Fruit fly (Drosophila melanogaster): Measurements from ENCODE around the gene SLIRP1.

SLIRP1 gene

dm6 chrX:21339476-21339931 lies 20.4 kb upstream of the SLIRP1 start, which contains the start of the genes tty and fliI (continued):
- TF ChIP-seq lola (GFP tag; optimal IDR thresholded peaks at IDR 0.05) (peak in 1 of 3 experiments; percentile 41), CG12155 (GFP tag; optimal IDR thresholded peaks at IDR 0.05) (peak; percentile 78), CG34376 (GFP tag; optimal IDR thresholded peaks at IDR 0.05) (peak; percentile 58), HLHmδ (GFP tag; optimal IDR thresholded peaks at IDR 0.05) (no peak), CG30403 (GFP tag; optimal IDR thresholded peaks at IDR 0.05) (peak; percentile 81), CG4617 (GFP tag; optimal IDR thresholded peaks at IDR 0.05; ENCODE audit: borderline replicate concordance) (peak; percentile 63), chinmo (GFP tag; IDR thresholded peaks at IDR 0.05; ENCODE audit: partially characterized antibody) (0 out of 4 replicates have a peak, but pooled peaks have one; percentile 5), CG4328 (GFP tag; optimal IDR thresholded peaks at IDR 0.05) (no peak), CG12219 (GFP tag; optimal IDR thresholded peaks at IDR 0.05) (peak; percentile 60), CG2202 (tag; optimal IDR thresholded peaks at IDR 0.05) (peak; percentile 27), CG13287 (GFP tag; IDR thresholded peaks at IDR 0.05; ENCODE audit: partially characterized antibody) (peak; percentile 14; the same call in 1 of the 2 replicates), ssp (GFP tag; IDR thresholded peaks at IDR 0.05) (peak; percentile 74), so (GFP tag; IDR thresholded peaks at IDR 0.05) (peak; percentile 74; the same call in 2 of the 3 replicates), CG6254 (GFP tag; optimal IDR thresholded peaks at IDR 0.05) (peak; percentile 36), CG10565 (GFP tag; optimal IDR thresholded peaks at IDR 0.05) (peak; percentile 8), eyg (GFP tag; optimal IDR thresholded peaks at IDR 0.05) (peak; percentile 66), CG10147 (GFP tag; optimal IDR thresholded peaks at IDR 0.05) (peak; percentile 61), CG3847 (GFP tag; IDR thresholded peaks at IDR 0.05) (peak; percentile 92), emc (GFP tag; optimal IDR thresholded peaks at IDR 0.05) (peak; percentile 71), Hand (GFP tag; optimal IDR thresholded peaks at IDR 0.05) (peak; percentile 30), slp2 (GFP tag; optimal IDR thresholded peaks at IDR 0.05) (peak; percentile 80), gfzf (GFP tag; optimal IDR thresholded peaks at IDR 0.05) (peak; percentile 88), ranshi (GFP tag; IDR thresholded peaks at IDR 0.05) (peak; percentile 91), CG3065 (GFP tag; optimal IDR thresholded peaks at IDR 0.05) (peak; percentile 63), CG17829 (tag; optimal IDR thresholded peaks at IDR 0.05) (peak; percentile 66), zfh1 (GFP tag; IDR thresholded peaks at IDR 0.05) (peak; percentile 93), sr (GFP tag; IDR thresholded peaks at IDR 0.05) (peak; percentile 52; the same call in 1 of the 3 replicates), z (GFP tag; IDR thresholded peaks at IDR 0.05) (0 out of 3 replicates have a peak, but pooled peaks have one; percentile 28), ems (GFP tag; optimal IDR thresholded peaks at IDR 0.05) (peak; percentile 80), CG1647 (GFP tag; optimal IDR thresholded peaks at IDR 0.05) (peak; percentile 72), CG1233 (GFP tag; optimal IDR thresholded peaks at IDR 0.05) (peak; percentile 69), CG12769 (tag; optimal IDR thresholded peaks at IDR 0.05) (peak; percentile 86), psq (GFP tag; optimal IDR thresholded peaks at IDR 0.05) (no peak), Sox102F (GFP tag; optimal IDR thresholded peaks at IDR 0.05) (peak; percentile 80), CG6854 (GFP tag; optimal IDR thresholded peaks at IDR 0.05) (peak; percentile 26), bcd (GFP tag; optimal IDR thresholded peaks at IDR 0.05) (peak; percentile 83), CG4424 (GFP tag; optimal IDR thresholded peaks at IDR 0.05) (peak; percentile 65), wor (GFP tag; IDR thresholded peaks at IDR 0.05) (peak; percentile 81), knrl (GFP tag; IDR thresholded peaks at IDR 0.05; ENCODE audit: partially characterized antibody) (peak; percentile 37; the same call in 1 of the 3 replicates), CG2678 (tag; optimal IDR thresholded peaks at IDR 0.05) (peak; percentile 75), Dip3 (GFP tag; optimal IDR thresholded peaks at IDR 0.05) (peak; percentile 86), Doc2 (GFP tag; IDR thresholded peaks at IDR 0.05) (peak; percentile 67), CG11723 (GFP tag; optimal IDR thresholded peaks at IDR 0.05) (peak; percentile 28), Xrp1 (GFP tag; IDR thresholded peaks at IDR 0.05) (peak; percentile 87), sug (tag; optimal IDR thresholded peaks at IDR 0.05) (peak; percentile 55), luna (GFP tag; optimal IDR thresholded peaks at IDR 0.05) (peak; percentile 48), CG12659 (GFP tag; optimal IDR thresholded peaks at IDR 0.05) (peak; percentile 88), tna (GFP tag; IDR thresholded peaks at IDR 0.05; ENCODE audit: partially characterized antibody) (no peak), CG11085 (GFP tag; IDR thresholded peaks at IDR 0.05) (peak; percentile 83)

All from whole organism, embryonic.